Worm (Caenorhabditis elegans) whole organism, L2 larva: ENCODE measurements around the gene F22E5.1.

Experiments used
- R02D3.7 ChIP-seq: fragments of 150-350 bp; optimal IDR thresholded peaks from 2 replicates; lab custom pipeline; 2014; ENCODE audit warnings: missing biosample characterization, missing genetic modification characterization
- aly-2 ChIP-seq: fragments of 150-350 bp; optimal IDR thresholded peaks from 2 replicates; lab custom pipeline; 2014; ENCODE audit warnings: missing biosample characterization, missing genetic modification characterization
- ama-1 ChIP-seq: fragments of 150-350 bp; optimal IDR thresholded peaks from 2 replicates; lab custom pipeline; 2018; ENCODE audit warnings: inconsistent platforms
- dmd-4 ChIP-seq: sonication (generic microtip); optimal IDR thresholded peaks from 2 replicates; lab custom pipeline; 2017; ENCODE audit warnings: missing biosample characterization, missing genetic modification characterization
- egl-27 ChIP-seq: sonication (generic microtip); optimal IDR thresholded peaks from 3 replicates; lab custom pipeline; 2017; ENCODE audit warnings: missing biosample characterization, missing genetic modification reagents, missing genetic modification characterization
- nhr-77 ChIP-seq: fragments of 150-350 bp; optimal IDR thresholded peaks from 2 replicates; lab custom pipeline; 2014; ENCODE audit warnings: missing biosample characterization, missing genetic modification characterization
- zag-1 ChIP-seq: fragments of 150-350 bp; optimal IDR thresholded peaks from 2 replicates; lab custom pipeline; 2014; ENCODE audit warnings: missing biosample characterization, missing genetic modification characterization
- ztf-4 ChIP-seq: fragments of 150-350 bp; optimal IDR thresholded peaks from 2 replicates; lab custom pipeline; 2014; ENCODE audit warnings: missing biosample characterization, missing genetic modification characterization

- no peak for TF ChIP-seq ztf-4 (tag; lab: Kevin White, UChicago)
- TF ChIP-seq egl-27 (tag; lab: Kevin White, UChicago) = no peak
- TF ChIP-seq ama-1 (lab: Kevin White, UChicago) = no peak
- no peak for TF ChIP-seq aly-2
- no peak for TF ChIP-seq dmd-4 (tag; lab: Kevin White, UChicago)
- TF ChIP-seq R02D3.7 (tag; lab: Kevin White, UChicago) = no peak
- TF ChIP-seq nhr-77 (tag; lab: Kevin White, UChicago) = no peak
- no peak for TF ChIP-seq zag-1 (tag; lab: Kevin White, UChicago)
Observed at ce11 chrII:2686985-2687675, 13.6 kb downstream of the F22E5.1 start, which contains the start of the genes sup-9 and nspf-1.
